Fruit fly (Drosophila melanogaster): ENCODE results near the gene CG12170.

Gene CG12170

dm6 chr3R:5682238-5682637 is 45.2 kb downstream of the CG12170 start (continued):
- no peak for TF ChIP-seq CG9797 (GFP tag; optimal IDR thresholded peaks at IDR 0.05)
- TF ChIP-seq lab (GFP tag; optimal IDR thresholded peaks at IDR 0.05): no peak
- TF ChIP-seq CG14710 (tag; optimal IDR thresholded peaks at IDR 0.05): peak; percentile 1
- TF ChIP-seq CG12659 (GFP tag; optimal IDR thresholded peaks at IDR 0.05): no peak
- TF ChIP-seq CG12236 (GFP tag; optimal IDR thresholded peaks at IDR 0.05): no peak
- TF ChIP-seq Hr39 (optimal IDR thresholded peaks at IDR 0.05): no peak
- no peak for TF ChIP-seq Rfx (GFP tag; IDR thresholded peaks at IDR 0.05)
- TF ChIP-seq CG17568 (GFP tag; optimal IDR thresholded peaks at IDR 0.05): no peak
- TF ChIP-seq ase (GFP tag; IDR thresholded peaks at IDR 0.05): no peak
- no peak for TF ChIP-seq CG2678 (tag; optimal IDR thresholded peaks at IDR 0.05)
- peak; percentile 14; the same call in 1 of the 2 replicates for TF ChIP-seq Drgx (GFP tag; IDR thresholded peaks at IDR 0.05)
- no peak for TF ChIP-seq Hey (tag; optimal IDR thresholded peaks at IDR 0.05)
- TF ChIP-seq CrebB (tag; optimal IDR thresholded peaks at IDR 0.05): no peak
- TF ChIP-seq CG18599 (GFP tag; optimal IDR thresholded peaks at IDR 0.05): no peak
- peak; percentile 4 for TF ChIP-seq CG15696 (tag; optimal IDR thresholded peaks at IDR 0.05)
- TF ChIP-seq ssp (GFP tag; IDR thresholded peaks at IDR 0.05): no peak
- TF ChIP-seq vfl (GFP tag; optimal IDR thresholded peaks at IDR 0.05): no peak
- no peak for TF ChIP-seq CG9932 (GFP tag; IDR thresholded peaks at IDR 0.05)
- no peak for TF ChIP-seq D19A (tag; optimal IDR thresholded peaks at IDR 0.05)
- TF ChIP-seq emc (GFP tag; optimal IDR thresholded peaks at IDR 0.05): no peak
- no peak for TF ChIP-seq az2 (GFP tag; optimal IDR thresholded peaks at IDR 0.05)
- no peak for TF ChIP-seq crc (GFP tag; optimal IDR thresholded peaks at IDR 0.05)
- TF ChIP-seq CG1832 (GFP tag; optimal IDR thresholded peaks at IDR 0.05): no peak
- TF ChIP-seq z (GFP tag; IDR thresholded peaks at IDR 0.05): no peak
- TF ChIP-seq Bteb2 (GFP tag; optimal IDR thresholded peaks at IDR 0.05): no peak
- no peak for TF ChIP-seq sim (GFP tag; IDR thresholded peaks at IDR 0.05)
- TF ChIP-seq pnt (GFP tag; optimal IDR thresholded peaks at IDR 0.05): no peak
- TF ChIP-seq nau (GFP tag; optimal IDR thresholded peaks at IDR 0.05): no peak
- TF ChIP-seq sug (tag; optimal IDR thresholded peaks at IDR 0.05): no peak
- no peak for TF ChIP-seq ac (GFP tag; optimal IDR thresholded peaks at IDR 0.05)
- TF ChIP-seq Bdp1 (GFP tag; optimal IDR thresholded peaks at IDR 0.05): no peak
- no peak for TF ChIP-seq Sry-β (GFP tag; optimal IDR thresholded peaks at IDR 0.05)
- peak; percentile 35 for TF ChIP-seq CG10979 (tag; optimal IDR thresholded peaks at IDR 0.05)
- TF ChIP-seq unpg (GFP tag; optimal IDR thresholded peaks at IDR 0.05): peak; percentile 29
- no peak for TF ChIP-seq h (optimal IDR thresholded peaks at IDR 0.05)
- TF ChIP-seq Ssrp (tag; optimal IDR thresholded peaks at IDR 0.05): peak; percentile 5
- TF ChIP-seq CG11398 (GFP tag; optimal IDR thresholded peaks at IDR 0.05): no peak
- no peak for TF ChIP-seq CG4617 (GFP tag; optimal IDR thresholded peaks at IDR 0.05; ENCODE audit: borderline replicate concordance)
- TF ChIP-seq trem (tag; optimal IDR thresholded peaks at IDR 0.05): no peak
- TF ChIP-seq rib (GFP tag; IDR thresholded peaks at IDR 0.05): no peak
- no peak for TF ChIP-seq CG15601 (tag; optimal IDR thresholded peaks at IDR 0.05)
- TF ChIP-seq CG5180 (GFP tag; optimal IDR thresholded peaks at IDR 0.05): no peak
- TF ChIP-seq CG10147 (GFP tag; optimal IDR thresholded peaks at IDR 0.05): no peak
- no peak for TF ChIP-seq sima (GFP tag; optimal IDR thresholded peaks at IDR 0.05)
- no peak for TF ChIP-seq Trl (optimal IDR thresholded peaks at IDR 0.05)
- no peak for TF ChIP-seq Trl (GFP tag; optimal IDR thresholded peaks at IDR 0.05)
- no peak for TF ChIP-seq cato (GFP tag; optimal IDR thresholded peaks at IDR 0.05; ENCODE audit: borderline replicate concordance)
- no peak for TF ChIP-seq pb (GFP tag; optimal IDR thresholded peaks at IDR 0.05)
- no peak for TF ChIP-seq jing (GFP tag; optimal IDR thresholded peaks at IDR 0.05)
- no peak for TF ChIP-seq slou (GFP tag; optimal IDR thresholded peaks at IDR 0.05)
- TF ChIP-seq chinmo (GFP tag; IDR thresholded peaks at IDR 0.05; ENCODE audit: partially characterized antibody): no peak
- no peak for TF ChIP-seq br (optimal IDR thresholded peaks at IDR 0.05)
- TF ChIP-seq CG11696 (GFP tag; IDR thresholded peaks at IDR 0.05): no peak
